Worm (Caenorhabditis elegans) whole organism, L4/young adult: ENCODE results near the gene F58E1.13.

Source experiments
- W03F9.2 ChIP-seq: fragments of 150-350 bp; optimal IDR thresholded peaks from 2 replicates; lab custom pipeline; 2014; ENCODE audit warnings: missing biosample characterization, missing genetic modification characterization
- him-1 ChIP-seq: sonication (generic microtip); optimal IDR thresholded peaks from 2 replicates; lab custom pipeline; 2016; ENCODE audit warnings: missing genotype, missing genetic modification reagents, missing genetic modification characterization, missing compliant biosample characterization

- TF ChIP-seq him-1 (tag; lab: Kevin White, UChicago), result no peak
- TF ChIP-seq W03F9.2, result no peak
Observed at ce11 chrII:1653397-1653796, 42.3 kb downstream of the F58E1.13 start, which contains the start of gene fbxb-15.
